1 fruit fly cellular context compared by ENCODE assay signal in the genomic region with DNA sequence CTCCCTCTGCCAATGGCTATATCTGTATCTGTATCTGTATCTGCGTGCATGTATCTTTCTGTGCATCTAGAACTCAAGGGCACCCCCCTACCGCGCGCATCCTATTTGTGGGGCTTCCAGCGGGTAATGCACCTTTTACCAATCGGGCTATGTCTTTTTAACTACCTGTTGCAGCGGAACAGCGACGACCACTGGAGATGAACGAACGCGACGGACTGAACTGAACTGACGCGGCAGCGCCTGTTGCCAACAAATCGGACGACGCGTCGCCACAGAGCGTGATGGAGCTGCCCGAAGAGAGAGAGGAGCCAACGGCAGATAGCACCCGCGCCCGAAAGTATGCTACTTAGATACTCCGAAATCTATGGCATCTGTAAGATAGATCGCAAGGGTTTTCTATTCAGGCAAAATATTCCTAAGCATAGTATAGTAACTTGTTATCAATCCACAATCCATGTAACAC.
TF ChIP-seq lines count a peak whose summit lies in the region.

TSS of gene Cln7 (minus strand) at position 219 of the 463 bp plus-strand sequence.

TF ChIP-seq in whole organism, embryonic, 481 proteins besides CTCF, POLR2A, EP300 and RAD21 (continued from another document):
- TF ChIP-seq CG9932 (GFP tag; IDR thresholded peaks at IDR 0.05; lab: Robert Waterston, UW) = no peak
- TF ChIP-seq CG33557 (GFP tag; optimal IDR thresholded peaks at IDR 0.05; lab: Kevin White, UChicago) = no peak
- TF ChIP-seq CG31365 (tag; optimal IDR thresholded peaks at IDR 0.05; lab: Kevin White, UChicago) = peak; percentile 1
- TF ChIP-seq Opbp (GFP tag; IDR thresholded peaks at IDR 0.05; lab: Robert Waterston, UW; ENCODE audit: partially characterized antibody) = peak; percentile 67; the same call in 2 of the 3 replicates
- no peak for TF ChIP-seq CG10366 (GFP tag; IDR thresholded peaks at IDR 0.05; lab: Robert Waterston, UW)
- TF ChIP-seq Chrac-16 (GFP tag; optimal IDR thresholded peaks at IDR 0.05; lab: Kevin White, UChicago) = no peak
- no peak for TF ChIP-seq CG7928 (GFP tag; optimal IDR thresholded peaks at IDR 0.05; lab: Kevin White, UChicago)
- TF ChIP-seq slp2 (GFP tag; optimal IDR thresholded peaks at IDR 0.05; lab: Kevin White, UChicago) = no peak
- TF ChIP-seq da (GFP tag; optimal IDR thresholded peaks at IDR 0.05; lab: Kevin White, UChicago) = peak; percentile 30
- TF ChIP-seq Adf1 (GFP tag; IDR thresholded peaks at IDR 0.05; lab: Robert Waterston, UW) = peak; percentile 85
- TF ChIP-seq HHEX (GFP tag; optimal IDR thresholded peaks at IDR 0.05; lab: Kevin White, UChicago) = no peak
- TF ChIP-seq eve (GFP tag; optimal IDR thresholded peaks at IDR 0.05; lab: Kevin White, UChicago) = no peak
- no peak for TF ChIP-seq wdn (GFP tag; IDR thresholded peaks at IDR 0.05; lab: Robert Waterston, UW)
- TF ChIP-seq lbe (GFP tag; optimal IDR thresholded peaks at IDR 0.05; lab: Kevin White, UChicago) = peak; percentile 59
- TF ChIP-seq CG9609 (GFP tag; optimal IDR thresholded peaks at IDR 0.05; lab: Kevin White, UChicago) = no peak
- no peak for TF ChIP-seq CG12769 (tag; optimal IDR thresholded peaks at IDR 0.05; lab: Kevin White, UChicago)
- no peak for TF ChIP-seq CG3065 (GFP tag; optimal IDR thresholded peaks at IDR 0.05; lab: Kevin White, UChicago)
- peak; percentile 44; the same call in 1 of the 3 replicates for TF ChIP-seq sr (GFP tag; IDR thresholded peaks at IDR 0.05; lab: Robert Waterston, UW)
- TF ChIP-seq Atf6 (GFP tag; IDR thresholded peaks at IDR 0.05; lab: Robert Waterston, UW) = peak; percentile 56
- no peak for TF ChIP-seq CG10321 (GFP tag; IDR thresholded peaks at IDR 0.05; lab: Robert Waterston, UW)
- no peak for TF ChIP-seq tio (GFP tag; optimal IDR thresholded peaks at IDR 0.05; lab: Kevin White, UChicago)
- TF ChIP-seq CG10274 (GFP tag; optimal IDR thresholded peaks at IDR 0.05; lab: Kevin White, UChicago) = no peak
- TF ChIP-seq CG6765 (GFP tag; optimal IDR thresholded peaks at IDR 0.05; lab: Kevin White, UChicago) = peak; percentile 31
- TF ChIP-seq Atf3 (GFP tag; optimal IDR thresholded peaks at IDR 0.05; lab: Kevin White, UChicago) = no peak
- TF ChIP-seq CG18476 (GFP tag; optimal IDR thresholded peaks at IDR 0.05; lab: Kevin White, UChicago) = no peak
- TF ChIP-seq pb (GFP tag; optimal IDR thresholded peaks at IDR 0.05; lab: Kevin White, UChicago) = no peak
- no peak for TF ChIP-seq CG43689 (GFP tag; IDR thresholded peaks at IDR 0.05; lab: Robert Waterston, UW)
- TF ChIP-seq Oli (tag; optimal IDR thresholded peaks at IDR 0.05; lab: Kevin White, UChicago) = no peak
- peak; percentile 50; the same call in 1 of the 2 replicates for TF ChIP-seq NFAT (GFP tag; IDR thresholded peaks at IDR 0.05; lab: Robert Waterston, UW)
- no peak for TF ChIP-seq shn (GFP tag; optimal IDR thresholded peaks at IDR 0.05; lab: Kevin White, UChicago)
- TF ChIP-seq Blimp-1 (GFP tag; optimal IDR thresholded peaks at IDR 0.05; lab: Kevin White, UChicago) = no peak
- TF ChIP-seq cato (GFP tag; optimal IDR thresholded peaks at IDR 0.05; lab: Kevin White, UChicago; ENCODE audit: borderline replicate concordance) = no peak
- no peak for TF ChIP-seq phol (tag; optimal IDR thresholded peaks at IDR 0.05; lab: Kevin White, UChicago)
- TF ChIP-seq TFAM (GFP tag; optimal IDR thresholded peaks at IDR 0.05; lab: Kevin White, UChicago) = no peak
- no peak for TF ChIP-seq CG10209 (GFP tag; optimal IDR thresholded peaks at IDR 0.05; lab: Kevin White, UChicago)
- TF ChIP-seq sc (optimal IDR thresholded peaks at IDR 0.05; lab: Kevin White, UChicago) = no peak
- no peak for TF ChIP-seq sc (GFP tag; optimal IDR thresholded peaks at IDR 0.05; lab: Kevin White, UChicago)
- TF ChIP-seq C15 (GFP tag; IDR thresholded peaks at IDR 0.05; lab: Robert Waterston, UW) = peak; percentile 29; the same call in 1 of the 3 replicates
- TF ChIP-seq pita (GFP tag; optimal IDR thresholded peaks at IDR 0.05; lab: Kevin White, UChicago) = no peak
- peak; percentile 81 for TF ChIP-seq ci (GFP tag; IDR thresholded peaks at IDR 0.05; lab: Robert Waterston, UW)
- no peak for TF ChIP-seq Hey (tag; optimal IDR thresholded peaks at IDR 0.05; lab: Kevin White, UChicago)
- TF ChIP-seq HLH54F (GFP tag; optimal IDR thresholded peaks at IDR 0.05; lab: Kevin White, UChicago) = no peak
- TF ChIP-seq chif (GFP tag; optimal IDR thresholded peaks at IDR 0.05; lab: Kevin White, UChicago) = no peak
- no peak for TF ChIP-seq CG3407 (GFP tag; optimal IDR thresholded peaks at IDR 0.05; lab: Kevin White, UChicago)
- TF ChIP-seq Gug (GFP tag; IDR thresholded peaks at IDR 0.05; lab: Robert Waterston, UW) = no peak
- no peak for TF ChIP-seq fd96Cb (tag; optimal IDR thresholded peaks at IDR 0.05; lab: Kevin White, UChicago)
- TF ChIP-seq crp (GFP tag; optimal IDR thresholded peaks at IDR 0.05; lab: Kevin White, UChicago) = no peak
- peak; percentile 8 for TF ChIP-seq pfk (GFP tag; optimal IDR thresholded peaks at IDR 0.05; lab: Kevin White, UChicago)
- no peak for TF ChIP-seq CG13123 (GFP tag; optimal IDR thresholded peaks at IDR 0.05; lab: Kevin White, UChicago)
- TF ChIP-seq CG18619 (GFP tag; optimal IDR thresholded peaks at IDR 0.05; lab: Kevin White, UChicago) = no peak
- TF ChIP-seq Six4 (GFP tag; optimal IDR thresholded peaks at IDR 0.05; lab: Kevin White, UChicago) = no peak
- TF ChIP-seq dimm (GFP tag; IDR thresholded peaks at IDR 0.05; lab: Robert Waterston, UW) = no peak
- TF ChIP-seq stwl (tag; optimal IDR thresholded peaks at IDR 0.05; lab: Kevin White, UChicago) = no peak
- TF ChIP-seq CG12219 (GFP tag; optimal IDR thresholded peaks at IDR 0.05; lab: Kevin White, UChicago) = peak; percentile 16
- TF ChIP-seq pnt (GFP tag; optimal IDR thresholded peaks at IDR 0.05; lab: Kevin White, UChicago) = no peak
- no peak for TF ChIP-seq Ravus (GFP tag; IDR thresholded peaks at IDR 0.05; lab: Robert Waterston, UW)
- TF ChIP-seq ken (GFP tag; IDR thresholded peaks at IDR 0.05; lab: Robert Waterston, UW) = no peak; the same call in 2 of the 3 replicates
- peak; percentile 22 for TF ChIP-seq CG15601 (tag; optimal IDR thresholded peaks at IDR 0.05; lab: Kevin White, UChicago)
- no peak for TF ChIP-seq CG31388 (GFP tag; optimal IDR thresholded peaks at IDR 0.05; lab: Kevin White, UChicago)
- no peak for TF ChIP-seq Gsc (GFP tag; IDR thresholded peaks at IDR 0.05; lab: Robert Waterston, UW)
- TF ChIP-seq bsh (GFP tag; optimal IDR thresholded peaks at IDR 0.05; lab: Kevin White, UChicago) = peak; percentile 32 to 33
- peak; percentile 22 for TF ChIP-seq CG1832 (GFP tag; optimal IDR thresholded peaks at IDR 0.05; lab: Kevin White, UChicago)
- no peak for TF ChIP-seq CG17568 (GFP tag; optimal IDR thresholded peaks at IDR 0.05; lab: Kevin White, UChicago)
- TF ChIP-seq CG4328 (GFP tag; optimal IDR thresholded peaks at IDR 0.05; lab: Kevin White, UChicago) = no peak
- TF ChIP-seq Mrtf (GFP tag; IDR thresholded peaks at IDR 0.05; lab: Robert Waterston, UW) = no peak
- no peak for TF ChIP-seq CG14860 (GFP tag; IDR thresholded peaks at IDR 0.05; lab: Robert Waterston, UW; ENCODE audit: partially characterized antibody)
- TF ChIP-seq CG12744 (GFP tag; optimal IDR thresholded peaks at IDR 0.05; lab: Kevin White, UChicago) = no peak
- no peak for TF ChIP-seq CG7963 (GFP tag; IDR thresholded peaks at IDR 0.05; lab: Robert Waterston, UW; ENCODE audit: partially characterized antibody)
- TF ChIP-seq CG11560 (tag; IDR thresholded peaks at IDR 0.05; lab: Robert Waterston, UW) = no peak
- TF ChIP-seq crc (GFP tag; optimal IDR thresholded peaks at IDR 0.05; lab: Kevin White, UChicago) = no peak
- TF ChIP-seq CG5245 (GFP tag; optimal IDR thresholded peaks at IDR 0.05; lab: Kevin White, UChicago) = no peak
- TF ChIP-seq CG18011 (GFP tag; optimal IDR thresholded peaks at IDR 0.05; lab: Kevin White, UChicago) = no peak
- no peak for TF ChIP-seq fd3F (GFP tag; optimal IDR thresholded peaks at IDR 0.05; lab: Kevin White, UChicago)
- TF ChIP-seq unpg (GFP tag; optimal IDR thresholded peaks at IDR 0.05; lab: Kevin White, UChicago) = peak; percentile 40
- no peak for TF ChIP-seq dmrt11E (tag; optimal IDR thresholded peaks at IDR 0.05; lab: Kevin White, UChicago)
- TF ChIP-seq CG5953 (GFP tag; IDR thresholded peaks at IDR 0.05; lab: Robert Waterston, UW) = no peak
- TF ChIP-seq CG34376 (GFP tag; optimal IDR thresholded peaks at IDR 0.05; lab: Kevin White, UChicago) = peak; percentile 69
- peak; percentile 48 for TF ChIP-seq wek (GFP tag; optimal IDR thresholded peaks at IDR 0.05; lab: Kevin White, UChicago)
- TF ChIP-seq CG14050 (GFP tag; IDR thresholded peaks at IDR 0.05; lab: Robert Waterston, UW) = no peak
- TF ChIP-seq CG17359 (tag; optimal IDR thresholded peaks at IDR 0.05; lab: Kevin White, UChicago) = peak; percentile 31
- TF ChIP-seq bab2 (GFP tag; optimal IDR thresholded peaks at IDR 0.05; lab: Kevin White, UChicago) = no peak
- TF ChIP-seq schlank (tag; optimal IDR thresholded peaks at IDR 0.05; lab: Kevin White, UChicago) = peak; percentile 15
- TF ChIP-seq CG14965 (GFP tag; optimal IDR thresholded peaks at IDR 0.05; lab: Kevin White, UChicago; ENCODE audit: borderline replicate concordance) = no peak
- no peak for TF ChIP-seq sima (GFP tag; optimal IDR thresholded peaks at IDR 0.05; lab: Kevin White, UChicago)
- peak; percentile 14 for TF ChIP-seq CG6813 (GFP tag; optimal IDR thresholded peaks at IDR 0.05; lab: Kevin White, UChicago)
- no peak for TF ChIP-seq pho (GFP tag; optimal IDR thresholded peaks at IDR 0.05; lab: Kevin White, UChicago)
- TF ChIP-seq CG9817 (tag; optimal IDR thresholded peaks at IDR 0.05; lab: Kevin White, UChicago) = no peak
- no peak; the same call in 1 of the 2 replicates for TF ChIP-seq sna (GFP tag; IDR thresholded peaks at IDR 0.05; lab: Robert Waterston, UW; ENCODE audit: partially characterized antibody)
- no peak for TF ChIP-seq hkb (optimal IDR thresholded peaks at IDR 0.05; lab: Kevin White, UChicago)
- TF ChIP-seq hkb (GFP tag; IDR thresholded peaks at IDR 0.05; lab: Robert Waterston, UW) = peak; percentile 58
- TF ChIP-seq vnd (GFP tag; IDR thresholded peaks at IDR 0.05; lab: Robert Waterston, UW; ENCODE audit: partially characterized antibody) = no peak
- TF ChIP-seq sens (GFP tag; lab: Kevin White, UChicago) = peak; percentile 90
- no peak for TF ChIP-seq CG11696 (GFP tag; IDR thresholded peaks at IDR 0.05; lab: Robert Waterston, UW)
- no peak for TF ChIP-seq corto (GFP tag; optimal IDR thresholded peaks at IDR 0.05; lab: Kevin White, UChicago)
- TF ChIP-seq gce (GFP tag; IDR thresholded peaks at IDR 0.05; lab: Robert Waterston, UW) = peak; percentile 66; the same call in 1 of the 3 replicates
- TF ChIP-seq zfh1 (GFP tag; IDR thresholded peaks at IDR 0.05; lab: Robert Waterston, UW) = peak; percentile 19; the same call in 1 of the 3 replicates
- TF ChIP-seq unc-4 (GFP tag; IDR thresholded peaks at IDR 0.05; lab: Robert Waterston, UW; ENCODE audit: partially characterized antibody) = peak; percentile 44
- TF ChIP-seq CG15479 (GFP tag; optimal IDR thresholded peaks at IDR 0.05; lab: Kevin White, UChicago) = no peak
- TF ChIP-seq vvl (GFP tag; IDR thresholded peaks at IDR 0.05; lab: Robert Waterston, UW) = peak; percentile 61; the same call in 1 of the 2 replicates
- no peak for TF ChIP-seq CG10462 (GFP tag; optimal IDR thresholded peaks at IDR 0.05; lab: Kevin White, UChicago)
- TF ChIP-seq MTF-1 (GFP tag; optimal IDR thresholded peaks at IDR 0.05; lab: Kevin White, UChicago; ENCODE audit: borderline replicate concordance) = peak; percentile 64
- TF ChIP-seq D19A (tag; optimal IDR thresholded peaks at IDR 0.05; lab: Kevin White, UChicago) = peak; percentile 28
- no peak for TF ChIP-seq fru (optimal IDR thresholded peaks at IDR 0.05; lab: Kevin White, UChicago)
- 0 out of 2 replicates have a peak, but pooled peaks have one; percentile 26 for TF ChIP-seq CG16779 (GFP tag; IDR thresholded peaks at IDR 0.05; lab: Robert Waterston, UW)
- no peak for TF ChIP-seq ab (GFP tag; optimal IDR thresholded peaks at IDR 0.05; lab: Kevin White, UChicago)
- no peak for TF ChIP-seq Dip2 (GFP tag; IDR thresholded peaks at IDR 0.05; lab: Robert Waterston, UW)
- TF ChIP-seq onecut (GFP tag; IDR thresholded peaks at IDR 0.05; lab: Robert Waterston, UW) = peak; percentile 55
- peak; percentile 32 for TF ChIP-seq HmgD (GFP tag; optimal IDR thresholded peaks at IDR 0.05; lab: Kevin White, UChicago)
- peak; percentile 34 for TF ChIP-seq chn (GFP tag; optimal IDR thresholded peaks at IDR 0.05; lab: Kevin White, UChicago)
- TF ChIP-seq so (GFP tag; IDR thresholded peaks at IDR 0.05; lab: Robert Waterston, UW) = no peak; the same call in 2 of the 3 replicates
- TF ChIP-seq disco-r (GFP tag; optimal IDR thresholded peaks at IDR 0.05; lab: Kevin White, UChicago) = no peak
- TF ChIP-seq otp (GFP tag; IDR thresholded peaks at IDR 0.05; lab: Robert Waterston, UW) = peak; percentile 59; the same call in 1 of the 3 replicates
- peak; percentile 67 for TF ChIP-seq mirr (GFP tag; optimal IDR thresholded peaks at IDR 0.05; lab: Kevin White, UChicago)
- no peak for TF ChIP-seq jing (GFP tag; optimal IDR thresholded peaks at IDR 0.05; lab: Kevin White, UChicago)
- no peak for TF ChIP-seq hth (optimal IDR thresholded peaks at IDR 0.05; lab: Kevin White, UChicago)
- TF ChIP-seq CG4424 (GFP tag; optimal IDR thresholded peaks at IDR 0.05; lab: Kevin White, UChicago) = no peak
- TF ChIP-seq sug (tag; optimal IDR thresholded peaks at IDR 0.05; lab: Kevin White, UChicago) = peak; percentile 52
- TF ChIP-seq ato (GFP tag; IDR thresholded peaks at IDR 0.05; lab: Robert Waterston, UW; ENCODE audit: partially characterized antibody) = peak; percentile 41; the same call in 1 of the 2 replicates
- peak; percentile 59 for TF ChIP-seq lab (GFP tag; optimal IDR thresholded peaks at IDR 0.05; lab: Kevin White, UChicago)
- no peak for TF ChIP-seq pzg (GFP tag; optimal IDR thresholded peaks at IDR 0.05; lab: Kevin White, UChicago)
- TF ChIP-seq Doc2 (GFP tag; IDR thresholded peaks at IDR 0.05; lab: Robert Waterston, UW) = no peak
- no peak for TF ChIP-seq Ptx1 (GFP tag; IDR thresholded peaks at IDR 0.05; lab: Robert Waterston, UW)
- TF ChIP-seq al (GFP tag; IDR thresholded peaks at IDR 0.05; lab: Robert Waterston, UW) = no peak
- no peak for TF ChIP-seq CG12236 (GFP tag; optimal IDR thresholded peaks at IDR 0.05; lab: Kevin White, UChicago)
- TF ChIP-seq nau (GFP tag; optimal IDR thresholded peaks at IDR 0.05; lab: Kevin White, UChicago) = no peak
- TF ChIP-seq CG17385 (GFP tag; optimal IDR thresholded peaks at IDR 0.05; lab: Kevin White, UChicago) = peak; percentile 53
- TF ChIP-seq tx (GFP tag; optimal IDR thresholded peaks at IDR 0.05; lab: Kevin White, UChicago) = no peak
